Fruit fly (Drosophila melanogaster): ENCODE data around the gene Ype.

Ype gene

DNA sequence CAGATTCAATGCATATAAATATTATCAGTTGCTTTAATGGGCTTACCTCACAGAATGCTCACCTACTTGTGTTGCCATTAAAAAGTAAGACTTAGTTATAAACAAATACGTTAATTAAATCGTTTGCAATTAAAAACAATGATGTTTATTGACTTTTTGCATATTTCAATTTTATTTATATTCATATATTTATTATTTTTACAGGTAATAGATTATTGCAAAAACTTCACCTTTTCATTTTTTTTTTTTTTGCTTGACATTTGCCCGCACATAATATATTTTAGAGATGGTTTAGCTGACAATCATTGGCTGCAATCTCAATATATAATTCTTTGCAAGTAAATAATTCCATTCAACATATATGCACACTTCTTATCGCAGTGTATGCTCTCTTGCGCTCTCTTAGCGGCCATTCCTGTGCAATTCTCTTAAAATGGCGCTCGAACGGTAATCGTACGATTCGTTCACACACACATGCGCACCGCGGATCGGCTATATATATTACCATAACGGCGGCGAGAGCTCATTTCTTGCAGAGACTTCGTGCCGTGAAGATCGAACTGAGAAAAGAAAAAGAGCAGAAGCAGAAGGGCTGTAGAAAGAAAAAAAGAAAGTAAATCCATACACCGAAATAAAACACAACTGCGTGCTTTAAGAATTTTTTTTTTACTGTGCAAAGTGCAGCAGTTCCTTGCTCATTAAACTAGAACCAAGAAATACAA, 9.3 kb upstream of the Ype start, which contains the start of gene Bcat (continued):
- TF ChIP-seq fru (GFP tag; optimal IDR thresholded peaks at IDR 0.05) (peak; percentile 57), brk (GFP tag; optimal IDR thresholded peaks at IDR 0.05) (no peak), OdsH (GFP tag; optimal IDR thresholded peaks at IDR 0.05) (peak; percentile 56), usp (GFP tag; optimal IDR thresholded peaks at IDR 0.05) (no peak), GATAd (GFP tag; optimal IDR thresholded peaks at IDR 0.05) (no peak), pan (optimal IDR thresholded peaks at IDR 0.05) (no peak), CrebA (GFP tag; optimal IDR thresholded peaks at IDR 0.05; ENCODE audit: borderline replicate concordance) (no peak)

DNA sequence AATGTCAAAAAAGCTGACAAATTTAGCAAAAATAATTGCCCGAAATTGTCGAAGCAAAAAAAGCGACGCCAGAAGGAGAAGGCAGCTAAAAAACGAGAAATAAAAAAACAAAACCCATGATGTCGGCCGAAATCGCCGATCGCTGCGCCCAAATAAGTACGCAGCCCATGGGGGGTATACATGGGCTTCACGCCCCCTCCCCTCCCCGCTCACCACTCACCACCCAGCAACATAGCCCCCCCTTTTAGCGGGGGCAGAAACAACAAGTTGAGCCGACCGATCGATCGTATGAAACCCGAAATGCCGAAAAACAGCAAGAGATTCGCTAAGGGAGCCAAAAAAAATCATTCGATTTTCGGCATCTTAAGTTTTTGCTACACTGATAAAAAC, 8.8 kb upstream of the Ype start:
- TF ChIP-seq CrebA (GFP tag; optimal IDR thresholded peaks at IDR 0.05; ENCODE audit: borderline replicate concordance) (no peak), psq (GFP tag; optimal IDR thresholded peaks at IDR 0.05) (no peak), Rel (GFP tag; optimal IDR thresholded peaks at IDR 0.05) (no peak), Rel (tag; optimal IDR thresholded peaks at IDR 0.05) (peak; percentile 92), jim (GFP tag; optimal IDR thresholded peaks at IDR 0.05) (peak; percentile 88)

DNA sequence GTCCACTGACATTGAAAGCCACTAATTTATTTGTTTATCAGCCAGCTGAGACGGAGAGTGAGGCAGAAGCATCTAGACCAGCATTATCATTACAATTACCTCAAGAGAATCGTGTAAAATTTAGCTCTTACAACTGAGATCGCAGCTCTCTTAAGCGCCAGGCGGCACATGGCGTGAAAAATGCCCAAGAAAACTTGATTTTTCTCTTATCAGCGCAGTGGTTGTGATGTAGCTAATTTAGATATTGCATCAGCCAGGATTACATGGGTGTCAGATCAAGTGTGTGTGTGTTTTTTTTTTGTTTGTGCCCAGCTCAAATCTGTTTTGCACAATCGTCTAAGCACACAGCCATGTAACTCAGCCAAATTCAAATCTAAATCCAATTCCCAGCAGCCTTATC, 7.8 kb upstream of the Ype start:
- no peak for TF ChIP-seq Dif (GFP tag; optimal IDR thresholded peaks at IDR 0.05; ENCODE audit: partially characterized antibody)
- TF ChIP-seq Abd-B (GFP tag; optimal IDR thresholded peaks at IDR 0.05): no peak
- TF ChIP-seq sage (GFP tag; optimal IDR thresholded peaks at IDR 0.05): no peak
- no peak for TF ChIP-seq fru (GFP tag; optimal IDR thresholded peaks at IDR 0.05)
- TF ChIP-seq CG32264 (GFP tag; optimal IDR thresholded peaks at IDR 0.05): no peak
- no peak for TF ChIP-seq Rel (GFP tag; optimal IDR thresholded peaks at IDR 0.05)
- no peak for TF ChIP-seq Rel (tag; optimal IDR thresholded peaks at IDR 0.05)

DNA sequence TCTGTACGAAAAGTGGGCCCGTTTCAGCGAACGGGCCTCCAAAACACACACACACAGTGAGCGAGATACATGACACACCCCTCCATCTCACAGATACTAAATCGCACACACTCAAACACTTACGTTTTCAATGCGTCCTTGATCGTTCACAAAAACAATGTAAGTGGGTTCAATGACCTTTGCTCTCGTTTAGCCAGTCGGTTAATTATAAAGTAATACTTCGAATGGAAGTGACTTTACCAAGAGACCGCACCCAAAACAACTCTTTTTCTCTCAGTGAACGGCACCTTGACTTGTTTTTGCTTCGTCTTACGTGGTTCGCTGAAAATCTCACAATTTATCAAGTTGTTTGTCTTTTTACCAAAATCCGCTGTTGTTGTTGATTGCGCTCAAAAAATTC, 7.1 kb upstream of the Ype start:
- TF ChIP-seq psq (GFP tag; optimal IDR thresholded peaks at IDR 0.05) (peak; percentile 48), rgr (GFP tag; optimal IDR thresholded peaks at IDR 0.05) (peak; percentile 45), Hnf4 (GFP tag; optimal IDR thresholded peaks at IDR 0.05) (peak; percentile 39), HLH106 (tag; optimal IDR thresholded peaks at IDR 0.05) (peak; percentile 27), woc (GFP tag; optimal IDR thresholded peaks at IDR 0.05) (peak; percentile 57), pan (optimal IDR thresholded peaks at IDR 0.05) (no peak), h (GFP tag; optimal IDR thresholded peaks at IDR 0.05) (peak; percentile 72), tai (GFP tag; optimal IDR thresholded peaks at IDR 0.05) (peak; percentile 53), br (GFP tag; optimal IDR thresholded peaks at IDR 0.05) (peak; percentile 52), usp (GFP tag; optimal IDR thresholded peaks at IDR 0.05) (no peak), fru (GFP tag; optimal IDR thresholded peaks at IDR 0.05) (peak; percentile 64), ey (GFP tag; optimal IDR thresholded peaks at IDR 0.05) (peak; percentile 59), brk (GFP tag; optimal IDR thresholded peaks at IDR 0.05) (peak; percentile 1), sv (GFP tag; optimal IDR thresholded peaks at IDR 0.05) (no peak), foxo (GFP tag; optimal IDR thresholded peaks at IDR 0.05) (peak in 1 of 2 experiments; percentile 60)

DNA sequence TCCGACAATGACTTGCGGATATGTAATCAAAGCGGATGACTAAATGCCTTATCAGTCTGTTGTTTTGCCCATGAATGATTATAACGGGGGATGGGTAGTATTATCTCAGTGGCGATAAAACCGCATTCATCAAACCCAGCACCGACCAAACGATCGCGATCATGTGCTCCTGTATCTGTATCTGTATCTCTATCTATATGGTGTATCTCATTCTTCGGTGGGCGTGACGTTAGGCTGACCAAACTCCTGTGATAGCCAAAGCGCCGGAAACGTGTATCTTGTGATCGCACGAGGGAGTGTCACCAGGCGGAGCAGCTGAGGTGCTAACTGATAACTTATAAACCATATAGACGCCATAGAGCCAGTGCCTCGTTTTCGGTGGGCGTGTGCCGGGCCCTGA, 5.5 kb upstream of the Ype start:
- TF ChIP-seq woc (GFP tag; optimal IDR thresholded peaks at IDR 0.05) (no peak), Hr83 (GFP tag; optimal IDR thresholded peaks at IDR 0.05; ENCODE audit: poor library complexity, severe bottlenecking) (no peak), brk (GFP tag; optimal IDR thresholded peaks at IDR 0.05) (no peak), jim (GFP tag; optimal IDR thresholded peaks at IDR 0.05) (no peak), N (GFP tag; optimal IDR thresholded peaks at IDR 0.05) (no peak), Hr78 (GFP tag; optimal IDR thresholded peaks at IDR 0.05) (no peak), Sp1 (GFP tag; optimal IDR thresholded peaks at IDR 0.05) (no peak), br (GFP tag; optimal IDR thresholded peaks at IDR 0.05) (no peak), tai (GFP tag; optimal IDR thresholded peaks at IDR 0.05) (no peak), GATAd (GFP tag; optimal IDR thresholded peaks at IDR 0.05) (no peak), Myc (optimal IDR thresholded peaks at IDR 0.05) (no peak), foxo (GFP tag; optimal IDR thresholded peaks at IDR 0.05) (no peak), Dfd (GFP tag; optimal IDR thresholded peaks at IDR 0.05) (no peak), sv (GFP tag; optimal IDR thresholded peaks at IDR 0.05) (no peak), Mio (GFP tag; optimal IDR thresholded peaks at IDR 0.05) (no peak), lola (GFP tag; optimal IDR thresholded peaks at IDR 0.05) (no peak)
